Worm (Caenorhabditis elegans) whole organism, young adult: Measurements from ENCODE around the gene T02H6.9.
"Not testable (repeated sequence)": the region's sequence is repeated elsewhere in the genome, so short reads cannot be mapped to it uniquely, and the experiment has no call there.

Experiments used
- F55B11.4 ChIP-seq: sonication (generic microtip); optimal IDR thresholded peaks from 2 replicates; lab custom pipeline; 2016; ENCODE audit warnings: missing compliant biosample characterization, missing genetic modification characterization, borderline replicate concordance; ENCODE audit not compliant: insufficient read depth
- T07F8.4 ChIP-seq: sonication (generic microtip); optimal IDR thresholded peaks from 2 replicates; lab custom pipeline; 2016; ENCODE audit warnings: mild to moderate bottlenecking, missing genetic modification characterization, moderate library complexity, missing compliant biosample characterization
- ceh-91 ChIP-seq: fragments of 200-800 bp; sonication (Bioruptor generic); IDR thresholded peaks from 2 replicates; pipeline ENCODE4 v1.3.6; 2022; ENCODE audit warnings: missing genetic modification reagents, missing genetic modification characterization, missing compliant biosample characterization
- dpl-1 ChIP-seq: fragments of 150-350 bp; optimal IDR thresholded peaks from 2 replicates; lab custom pipeline; 2014; ENCODE audit warnings: missing biosample characterization, missing genetic modification reagents, missing genetic modification characterization
- ets-4 ChIP-seq: fragments of 200-800 bp; sonication (Bioruptor generic); optimal IDR thresholded peaks from 2 replicates; lab custom pipeline; 2018; ENCODE audit warnings: mild to moderate bottlenecking, missing genetic modification characterization, missing compliant biosample characterization
- lag-1 ChIP-seq: fragments of 200-800 bp; sonication (Bioruptor generic); IDR thresholded peaks from 2 replicates; pipeline ENCODE4 v1.3.6; 2022; ENCODE audit warnings: missing genetic modification reagents, missing genetic modification characterization, missing compliant biosample characterization
- nhr-179 ChIP-seq: sonication (generic microtip); optimal IDR thresholded peaks from 2 replicates; lab custom pipeline; 2016; ENCODE audit warnings: mild to moderate bottlenecking, missing genetic modification characterization, missing compliant biosample characterization
- pha-4 ChIP-seq: fragments of 150-350 bp; sonication (generic microtip); optimal IDR thresholded peaks from 2 replicates; lab custom pipeline; 2014; ENCODE audit warnings: missing biosample characterization, missing genetic modification reagents, missing genetic modification characterization
- rcor-1 ChIP-seq: fragments of 200-800 bp; sonication (Bioruptor generic); IDR thresholded peaks from 2 replicates; pipeline ENCODE4 v1.3.6; 2022; ENCODE audit warnings: missing genetic modification reagents, missing genetic modification characterization, missing compliant biosample characterization
- snpc-4 ChIP-seq, 5 experiments: fragments of 150-350 bp in 1 of 5; sonication (generic microtip) in 4 of 5; optimal IDR thresholded peaks; 2 replicates each; lab custom pipeline; 2014 to 2018; ENCODE audit warnings: missing genetic modification characterization in 5 of 5, missing biosample characterization in 3 of 5, antibody characterized with exemption in 2 of 5, mild to moderate bottlenecking in 2 of 5, missing compliant biosample characterization in 2 of 5, missing genotype in 2 of 5, moderate library complexity in 2 of 5, missing genetic modification reagents in 1 of 5
- tlf-1 ChIP-seq: fragments of 200-800 bp; sonication (Bioruptor generic); optimal IDR thresholded peaks from 2 replicates; lab custom pipeline; 2018; ENCODE audit warnings: mild to moderate bottlenecking, missing genetic modification characterization, missing compliant biosample characterization
- unc-62 ChIP-seq: fragments of 150-350 bp; optimal IDR thresholded peaks from 2 replicates; lab custom pipeline; 2014; ENCODE audit warnings: missing biosample characterization, missing genetic modification reagents, missing genetic modification characterization
- zfh-2 ChIP-seq: fragments of 200-800 bp; sonication (Bioruptor generic); conservative IDR thresholded peaks from 2 replicates; pipeline ENCODE4 v1.3.6; 2022; ENCODE audit warnings: missing genetic modification reagents, missing genetic modification characterization, missing compliant biosample characterization
- ztf-3 ChIP-seq: fragments of 200-800 bp; sonication (Bioruptor generic); optimal IDR thresholded peaks from 2 replicates; lab custom pipeline; 2018; ENCODE audit warnings: mild to moderate bottlenecking, missing genetic modification characterization, missing compliant biosample characterization

DNA sequence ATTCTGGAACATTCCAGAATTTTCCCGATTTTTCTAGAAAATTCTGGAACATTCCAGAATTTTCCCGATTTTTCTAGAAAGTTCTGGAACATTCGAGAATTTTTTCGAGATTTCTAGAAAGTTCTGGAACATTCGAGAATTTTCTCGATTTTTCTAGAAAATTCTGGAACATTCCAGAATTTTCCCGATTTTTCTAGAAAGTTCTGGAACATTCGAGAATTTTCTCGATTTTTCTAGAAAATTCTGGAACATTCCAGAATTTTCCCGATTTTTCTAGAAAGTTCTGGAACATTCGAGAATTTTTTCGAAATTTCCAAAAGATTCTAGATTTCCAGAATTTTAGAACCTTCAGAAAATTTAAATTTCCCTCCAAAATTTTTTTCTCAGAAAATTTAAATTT is 46.1 kb upstream of the T02H6.9 start:
- TF ChIP-seq F55B11.4 (tag; lab: Kevin White, UChicago); dpl-1; snpc-4 (GFP tag; optimal IDR thresholded peaks at IDR 0.05; lab: Kevin White, UChicago); snpc-4 (tag; optimal IDR thresholded peaks at IDR 0.05; lab: Kevin White, UChicago); tlf-1 (GFP tag; lab: Kevin White, UChicago); ets-4; unc-62 (GFP tag; lab: Kevin White, UChicago); ceh-91 (GFP tag; lab: Robert Waterston, UW); ztf-3; T07F8.4 (tag; lab: Kevin White, UChicago); nhr-179 (tag; lab: Kevin White, UChicago); pha-4; zfh-2 (GFP tag; lab: Robert Waterston, UW); lag-1: not testable (repeated sequence)
- peak; percentile 59; the same call in 1 of the 2 replicates for TF ChIP-seq rcor-1 (GFP tag; lab: Robert Waterston, UW)
